Fruit fly (Drosophila melanogaster) whole organism, embryonic: Measurements from ENCODE around the gene CG7739.
A peak's percentile ranks its signal among the peaks of the same experiment; 100 is the strongest.

ENCODE experiments used
- Bgb ChIP-seq: fragments of 200-800 bp; sonication (Bioruptor generic); IDR thresholded peaks from 2 replicates; pipeline ENCODE4 v1.3.6; 2022; ENCODE audit warnings: missing biosample characterization, missing genetic modification characterization; ENCODE audit not compliant: partially characterized antibody
- CG10209 ChIP-seq: fragments of 200-800 bp; sonication (Bioruptor generic); optimal IDR thresholded peaks from 3 replicates; lab custom pipeline; 2017; ENCODE audit warnings: missing biosample characterization, mild to moderate bottlenecking, missing genetic modification characterization, missing genetic modification reagents
- CG1024 ChIP-seq: fragments of 200-800 bp; sonication (Bioruptor generic); IDR thresholded peaks from 2 replicates; pipeline ENCODE4 v1.3.6; 2022; ENCODE audit warnings: missing biosample characterization, missing genetic modification characterization
- CG11398 ChIP-seq: fragments of 200-800 bp; sonication (Bioruptor generic); optimal IDR thresholded peaks from 2 replicates; lab custom pipeline; 2016; ENCODE audit warnings: missing biosample characterization, missing genetic modification characterization
- CG12236 ChIP-seq: fragments of 200-800 bp; sonication (Bioruptor generic); optimal IDR thresholded peaks from 2 replicates; lab custom pipeline; 2016; ENCODE audit warnings: missing biosample characterization, missing genetic modification characterization
- CG12769 ChIP-seq: fragments of 200-800 bp; sonication (Bioruptor generic); optimal IDR thresholded peaks from 2 replicates; lab custom pipeline; 2019; ENCODE audit warnings: missing biosample characterization, mild to moderate bottlenecking, missing genetic modification characterization, moderate library complexity
- CG1529 ChIP-seq: fragments of 200-800 bp; sonication (Bioruptor generic); optimal IDR thresholded peaks from 3 replicates; lab custom pipeline; 2018; ENCODE audit warnings: missing biosample characterization, missing genetic modification characterization
- CG1603 ChIP-seq: fragments of 200-800 bp; sonication (Bioruptor generic); optimal IDR thresholded peaks from 2 replicates; lab custom pipeline; 2019; ENCODE audit warnings: missing biosample characterization, mild to moderate bottlenecking, missing genetic modification characterization, moderate library complexity
- CG16813 ChIP-seq: fragments of 200-800 bp; sonication (Bioruptor generic); IDR thresholded peaks from 3 replicates; pipeline ENCODE4 v1.3.6; 2022; ENCODE audit warnings: missing biosample characterization, missing genetic modification characterization; ENCODE audit not compliant: partially characterized antibody
- CG31365 ChIP-seq: fragments of 200-800 bp; sonication (Bioruptor generic); optimal IDR thresholded peaks from 2 replicates; lab custom pipeline; 2018; ENCODE audit warnings: missing biosample characterization, mild to moderate bottlenecking, missing genetic modification characterization
- CG32767 ChIP-seq: fragments of 200-800 bp; sonication (Bioruptor generic); IDR thresholded peaks from 2 replicates; pipeline ENCODE4 v1.3.6; 2022; ENCODE audit warnings: missing biosample characterization, missing genetic modification characterization
- CG3726 ChIP-seq: fragments of 200-800 bp; sonication (Bioruptor generic); IDR thresholded peaks from 3 replicates; pipeline ENCODE4, ENCODE4 v1.3.6; 2022; ENCODE audit warnings: missing biosample characterization, missing genetic modification characterization
- CG6654 ChIP-seq: fragments of 200-800 bp; sonication (Bioruptor generic); optimal IDR thresholded peaks from 2 replicates; lab custom pipeline; 2017; ENCODE audit warnings: missing biosample characterization, mild to moderate bottlenecking, missing genetic modification characterization
- CG7745 ChIP-seq: fragments of 200-800 bp; sonication (Bioruptor generic); optimal IDR thresholded peaks from 2 replicates; lab custom pipeline; 2018; ENCODE audit warnings: missing biosample characterization, mild to moderate bottlenecking, missing genetic modification characterization, moderate library complexity
- CG7963 ChIP-seq: fragments of 200-800 bp; sonication (Bioruptor generic); IDR thresholded peaks from 3 replicates; pipeline ENCODE4 v1.3.6; 2022; ENCODE audit warnings: missing biosample characterization, missing genetic modification characterization; ENCODE audit not compliant: partially characterized antibody
- CG8765 ChIP-seq: fragments of 200-800 bp; sonication (Bioruptor generic); IDR thresholded peaks from 2 replicates; pipeline ENCODE4 v1.3.6; 2022; ENCODE audit warnings: missing biosample characterization, missing genetic modification characterization
- CG9797 ChIP-seq: fragments of 200-800 bp; sonication (Bioruptor generic); optimal IDR thresholded peaks from 3 replicates; lab custom pipeline; 2018; ENCODE audit warnings: missing biosample characterization, mild to moderate bottlenecking, missing genetic modification characterization
- CG9817 ChIP-seq: fragments of 200-800 bp; sonication (Bioruptor generic); optimal IDR thresholded peaks from 2 replicates; lab custom pipeline; 2018; ENCODE audit warnings: missing biosample characterization, mild to moderate bottlenecking, missing genetic modification characterization, moderate library complexity
- CG9932 ChIP-seq: fragments of 200-800 bp; sonication (Bioruptor generic); IDR thresholded peaks from 2 replicates; pipeline ENCODE4 v1.3.6; 2022; ENCODE audit warnings: missing biosample characterization, missing genetic modification characterization
- Doc3 ChIP-seq: fragments of 200-800 bp; sonication (Bioruptor generic); IDR thresholded peaks from 3 replicates; pipeline ENCODE4 v1.3.6; 2022; ENCODE audit warnings: missing biosample characterization, missing genetic modification characterization; ENCODE audit not compliant: partially characterized antibody
- Fer1 ChIP-seq: fragments of 200-800 bp; sonication (Bioruptor generic); optimal IDR thresholded peaks from 2 replicates; lab custom pipeline; 2017; ENCODE audit warnings: missing biosample characterization, mild to moderate bottlenecking, missing genetic modification characterization
- H15 ChIP-seq: fragments of 200-800 bp; sonication (Bioruptor generic); IDR thresholded peaks from 3 replicates; pipeline ENCODE4 v1.3.6; 2022; ENCODE audit warnings: missing biosample characterization, missing genetic modification characterization
- HLH4C ChIP-seq: fragments of 200-800 bp; sonication (Bioruptor generic); IDR thresholded peaks from 3 replicates; pipeline ENCODE4 v1.3.6; 2022; ENCODE audit warnings: missing biosample characterization, missing genetic modification characterization; ENCODE audit not compliant: partially characterized antibody
- HLH54F ChIP-seq: fragments of 200-800 bp; sonication (Bioruptor generic); optimal IDR thresholded peaks from 3 replicates; lab custom pipeline; 2016; ENCODE audit warnings: missing biosample characterization, missing genetic modification characterization
- Hey ChIP-seq: fragments of 200-800 bp; sonication (Bioruptor generic); optimal IDR thresholded peaks from 3 replicates; lab custom pipeline; 2018; ENCODE audit warnings: missing biosample characterization, mild to moderate bottlenecking, missing genetic modification characterization
- MESR4 ChIP-seq: fragments of 200-800 bp; sonication (Bioruptor generic); optimal IDR thresholded peaks from 2 replicates; lab custom pipeline; 2018; ENCODE audit warnings: missing biosample characterization, mild to moderate bottlenecking, missing genetic modification characterization, moderate library complexity
- Mrtf ChIP-seq: fragments of 200-800 bp; sonication (Bioruptor generic); IDR thresholded peaks from 3 replicates; pipeline ENCODE4 v1.3.6; 2022; ENCODE audit warnings: missing biosample characterization, missing genetic modification characterization
- Spps ChIP-seq: fragments of 200-800 bp; sonication (Bioruptor generic); optimal IDR thresholded peaks from 2 replicates; lab custom pipeline; 2018; ENCODE audit warnings: missing biosample characterization, mild to moderate bottlenecking, missing genetic modification characterization
- Sry-β ChIP-seq: fragments of 200-800 bp; sonication (Bioruptor generic); optimal IDR thresholded peaks from 2 replicates; lab custom pipeline; 2018; ENCODE audit warnings: missing biosample characterization, mild to moderate bottlenecking, missing genetic modification characterization, moderate library complexity
- YL-1 ChIP-seq: fragments of 200-800 bp; sonication (Bioruptor generic); optimal IDR thresholded peaks from 3 replicates; lab custom pipeline; 2017; ENCODE audit warnings: missing biosample characterization, mild to moderate bottlenecking, missing genetic modification characterization
- ab ChIP-seq: fragments of 200-800 bp; sonication (Bioruptor generic); optimal IDR thresholded peaks from 2 replicates; lab custom pipeline; 2016; ENCODE audit warnings: missing biosample characterization, missing genetic modification characterization
- abd-A ChIP-seq: fragments of 200-800 bp; sonication (Bioruptor generic); optimal IDR thresholded peaks from 3 replicates; lab custom pipeline; 2019; ENCODE audit warnings: missing biosample characterization, mild to moderate bottlenecking, missing genetic modification characterization, moderate library complexity
- ato ChIP-seq: fragments of 200-800 bp; sonication (Bioruptor generic); IDR thresholded peaks from 2 replicates; pipeline ENCODE4 v1.3.6; 2022; ENCODE audit warnings: missing biosample characterization, missing genetic modification characterization; ENCODE audit not compliant: partially characterized antibody
- bcd ChIP-seq: fragments of 200-800 bp; sonication (Bioruptor generic); optimal IDR thresholded peaks from 2 replicates; lab custom pipeline; 2017; ENCODE audit warnings: missing biosample characterization, mild to moderate bottlenecking, missing genetic modification characterization
- chm ChIP-seq: fragments of 200-800 bp; sonication (Bioruptor generic); IDR thresholded peaks from 2 replicates; pipeline ENCODE4 v1.3.6; 2022; ENCODE audit warnings: missing biosample characterization, missing genetic modification characterization
- crc ChIP-seq: fragments of 200-800 bp; sonication (Bioruptor generic); optimal IDR thresholded peaks from 2 replicates; lab custom pipeline; 2016; ENCODE audit warnings: missing biosample characterization, missing genetic modification characterization
- croc ChIP-seq: fragments of 200-800 bp; sonication (Bioruptor generic); conservative IDR thresholded peaks from 3 replicates; pipeline ENCODE4 v1.3.6; 2022; ENCODE audit warnings: missing biosample characterization, missing genetic modification characterization
- dpn ChIP-seq, 2 experiments: fragments of 200-800 bp; sonication (Bioruptor generic); optimal IDR thresholded peaks; 3 replicates each; lab custom pipeline; 2016; ENCODE audit warnings: missing biosample characterization in 2 of 2, missing genetic modification characterization in 2 of 2
- emc ChIP-seq: fragments of 200-800 bp; sonication (Bioruptor generic); optimal IDR thresholded peaks from 2 replicates; lab custom pipeline; 2016; ENCODE audit warnings: missing biosample characterization, missing genetic modification characterization
- fru ChIP-seq: fragments of >200 bp; optimal IDR thresholded peaks from 2 replicates; lab custom pipeline; 2017
- gce ChIP-seq: fragments of 200-800 bp; sonication (Bioruptor generic); IDR thresholded peaks from 3 replicates; pipeline ENCODE4 v1.3.6; 2022; ENCODE audit warnings: missing biosample characterization, missing genetic modification characterization
- hb ChIP-seq: fragments of 200-800 bp; sonication (Bioruptor generic); IDR thresholded peaks from 3 replicates; pipeline ENCODE4 v1.3.6; 2022; ENCODE audit warnings: missing biosample characterization, missing genetic modification characterization; ENCODE audit not compliant: partially characterized antibody
- lilli ChIP-seq: fragments of 200-800 bp; sonication (Bioruptor generic); optimal IDR thresholded peaks from 3 replicates; lab custom pipeline; 2016; ENCODE audit warnings: missing biosample characterization, missing genetic modification characterization
- lmd ChIP-seq: fragments of 200-800 bp; sonication (Bioruptor generic); IDR thresholded peaks from 2 replicates; pipeline ENCODE4 v1.3.6; 2022; ENCODE audit warnings: missing biosample characterization, missing genetic modification characterization
- lov ChIP-seq, 2 experiments: fragments of 200-800 bp in 1 of 2; fragments of >200 bp in 1 of 2; sonication (Bioruptor generic) in 1 of 2; IDR thresholded peaks in 1 of 2; optimal IDR thresholded peaks in 1 of 2; 2 replicates in 1 of 2; 3 replicates in 1 of 2; pipeline versions ENCODE4 v1.3.6 to Lab custom; 2017 to 2022; ENCODE audit warnings: missing biosample characterization in 1 of 2, missing genetic modification characterization in 1 of 2
- onecut ChIP-seq: fragments of 200-800 bp; sonication (Bioruptor generic); IDR thresholded peaks from 2 replicates; pipeline ENCODE4 v1.3.6; 2022; ENCODE audit warnings: missing biosample characterization, missing genetic modification characterization
- tgo ChIP-seq: fragments of 200-800 bp; sonication (Bioruptor generic); IDR thresholded peaks from 3 replicates; pipeline ENCODE4 v1.3.6; 2022; ENCODE audit warnings: missing biosample characterization, missing genetic modification characterization
- tna ChIP-seq: fragments of 200-800 bp; sonication (Bioruptor generic); IDR thresholded peaks from 2 replicates; pipeline ENCODE4 v1.3.6; 2022; ENCODE audit warnings: missing biosample characterization, missing genetic modification characterization; ENCODE audit not compliant: partially characterized antibody
- usp ChIP-seq: fragments of >200 bp; optimal IDR thresholded peaks from 2 replicates; lab custom pipeline; 2017; ENCODE audit warnings: missing biosample characterization, missing genetic modification characterization
- vvl ChIP-seq: fragments of 200-800 bp; sonication (Bioruptor generic); IDR thresholded peaks from 2 replicates; pipeline ENCODE4 v1.3.6; 2022; ENCODE audit warnings: missing biosample characterization, missing genetic modification characterization

Gene CG7739

dm6 chr3L:15562727-15563057, 173 bp downstream of the CG7739 start (continued):
- TF ChIP-seq CG16813 (GFP tag; lab: Robert Waterston, UW) (no peak), CG12769 (tag; lab: Kevin White, UChicago) (no peak), vvl (GFP tag; lab: Robert Waterston, UW) (no peak), gce (0 out of 3 replicates have a peak, but pooled peaks have one; percentile 6), usp (no peak), HLH54F (GFP tag; lab: Kevin White, UChicago) (no peak), Spps (tag; lab: Kevin White, UChicago) (no peak), CG6654 (GFP tag; lab: Kevin White, UChicago) (no peak), CG9797 (no peak), onecut (GFP tag; lab: Robert Waterston, UW) (peak; percentile 98), CG31365 (tag; lab: Kevin White, UChicago) (no peak), CG1603 (tag; lab: Kevin White, UChicago) (peak; percentile 30), CG7963 (GFP tag; lab: Robert Waterston, UW) (peak; percentile 50; the same call in 1 of the 3 replicates), fru (lab: Kevin White, UChicago) (no peak), tna (GFP tag; lab: Robert Waterston, UW) (no peak), Doc3 (GFP tag; lab: Robert Waterston, UW) (peak; percentile 27; the same call in 1 of the 3 replicates), hb (GFP tag; lab: Robert Waterston, UW) (0 out of 3 replicates have a peak, but pooled peaks have one; percentile 7), crc (no peak), Sry-β (GFP tag; lab: Kevin White, UChicago) (no peak), ato (GFP tag; lab: Robert Waterston, UW) (no peak), CG1529 (GFP tag; lab: Kevin White, UChicago) (no peak), Bgb (peak; percentile 61), lilli (GFP tag; lab: Kevin White, UChicago) (no peak), croc (GFP tag; lab: Robert Waterston, UW) (no peak), HLH4C (GFP tag; lab: Robert Waterston, UW) (peak; percentile 52; the same call in 1 of the 3 replicates), MESR4 (peak; percentile 80), CG9932 (no peak)

- TF ChIP-seq lmd (no peak), CG12236 (GFP tag; lab: Kevin White, UChicago) (no peak), H15 (no peak), chm (GFP tag; lab: Robert Waterston, UW) (no peak; the same call in 1 of the 2 replicates), dpn (GFP tag; optimal IDR thresholded peaks at IDR 0.05; lab: Kevin White, UChicago) (no peak), abd-A (tag; lab: Kevin White, UChicago) (no peak), tgo (GFP tag; lab: Robert Waterston, UW) (no peak), CG1603 (tag; lab: Kevin White, UChicago) (peak; percentile 3), ab (GFP tag; lab: Kevin White, UChicago) (no peak), emc (GFP tag; lab: Kevin White, UChicago) (no peak), CG11398 (peak; percentile 8), YL-1 (GFP tag; lab: Kevin White, UChicago) (peak; percentile 92), bcd (GFP tag; lab: Kevin White, UChicago) (no peak), CG32767 (GFP tag; lab: Robert Waterston, UW) (no peak), Mrtf (no peak), CG3726 (GFP tag; lab: Robert Waterston, UW) (no peak), lov (optimal IDR thresholded peaks at IDR 0.05; lab: Kevin White, UChicago) (no peak), lov (GFP tag; IDR thresholded peaks at IDR 0.05; lab: Robert Waterston, UW) (no peak), Fer1 (GFP tag; lab: Kevin White, UChicago) (peak; percentile 13), CG9817 (tag; lab: Kevin White, UChicago) (no peak), CG7745 (tag; lab: Kevin White, UChicago) (no peak), CG8765 (GFP tag; lab: Robert Waterston, UW) (no peak), Hey (tag; lab: Kevin White, UChicago) (no peak), CG10209 (GFP tag; lab: Kevin White, UChicago) (no peak), CG1024 (GFP tag; lab: Robert Waterston, UW) (no peak)
These were observed 8.7 kb downstream of the CG7739 start, which contains the start of gene AGO2 for dm6 chr3L:15553993-15554644. TSS of gene AGO2 (plus strand) at chr3L:15554113.
